Worm (Caenorhabditis elegans) whole organism, late embryonic: ENCODE results near the gene Y48D7A.1.

Source experiments
- C38D4.7 ChIP-seq: fragments of 200-800 bp; sonication (Bioruptor generic); optimal IDR thresholded peaks from 2 replicates; lab custom pipeline; 2018; ENCODE audit warnings: mild to moderate bottlenecking, missing genetic modification characterization, moderate library complexity, missing compliant biosample characterization
- ama-1 ChIP-seq: fragments of 150-350 bp; optimal IDR thresholded peaks from 2 replicates; lab custom pipeline; 2014
- ceh-18 ChIP-seq: sonication (generic microtip); optimal IDR thresholded peaks from 2 replicates; lab custom pipeline; 2016; ENCODE audit warnings: missing genetic modification characterization, missing compliant biosample characterization
- ceh-2 ChIP-seq: sonication (generic microtip); optimal IDR thresholded peaks from 2 replicates; lab custom pipeline; 2016; ENCODE audit warnings: missing genotype, missing genetic modification characterization, missing compliant biosample characterization
- ceh-22 ChIP-seq: sonication (generic microtip); optimal IDR thresholded peaks from 2 replicates; lab custom pipeline; 2017; ENCODE audit warnings: missing biosample characterization, missing genetic modification characterization
- ceh-31 ChIP-seq: sonication (generic microtip); optimal IDR thresholded peaks from 2 replicates; lab custom pipeline; 2016; ENCODE audit warnings: missing genetic modification characterization, missing compliant biosample characterization
- ceh-6 ChIP-seq: fragments of 200-800 bp; sonication (Bioruptor generic); optimal IDR thresholded peaks from 2 replicates; lab custom pipeline; 2018; ENCODE audit warnings: mild to moderate bottlenecking, missing genetic modification characterization, missing compliant biosample characterization
- ceh-9 ChIP-seq: sonication (generic microtip); optimal IDR thresholded peaks from 2 replicates; lab custom pipeline; 2016; ENCODE audit warnings: mild to moderate bottlenecking, missing genetic modification characterization, inconsistent platforms, missing compliant biosample characterization
- che-1 ChIP-seq: sonication (generic microtip); optimal IDR thresholded peaks from 2 replicates; lab custom pipeline; 2016; ENCODE audit warnings: mild to moderate bottlenecking, missing genetic modification characterization, missing compliant biosample characterization
- elt-4 ChIP-seq: sonication (generic microtip); optimal IDR thresholded peaks from 2 replicates; lab custom pipeline; 2016; ENCODE audit warnings: missing genetic modification characterization, missing compliant biosample characterization
- fax-1 ChIP-seq: sonication (generic microtip); optimal IDR thresholded peaks from 2 replicates; lab custom pipeline; 2016; ENCODE audit warnings: missing genotype, missing genetic modification characterization, missing compliant biosample characterization
- fkh-6 ChIP-seq: sonication (generic microtip); optimal IDR thresholded peaks from 2 replicates; lab custom pipeline; 2016; ENCODE audit warnings: missing genetic modification characterization, missing compliant biosample characterization
- gmeb-2 ChIP-seq: sonication (generic microtip); optimal IDR thresholded peaks from 2 replicates; lab custom pipeline; 2016; ENCODE audit warnings: missing genetic modification characterization, inconsistent platforms, missing compliant biosample characterization
- hlh-13 ChIP-seq: fragments of 200-800 bp; sonication (Bioruptor generic); optimal IDR thresholded peaks from 2 replicates; lab custom pipeline; 2018; ENCODE audit warnings: mild to moderate bottlenecking, missing genetic modification characterization, missing compliant biosample characterization
- hlh-15 ChIP-seq: sonication (generic microtip); optimal IDR thresholded peaks from 2 replicates; lab custom pipeline; 2016; ENCODE audit warnings: missing genetic modification characterization, missing compliant biosample characterization
- hlh-30 ChIP-seq: sonication (generic microtip); optimal IDR thresholded peaks from 2 replicates; lab custom pipeline; 2017; ENCODE audit warnings: antibody characterized with exemption, missing genetic modification characterization, missing compliant biosample characterization; ENCODE audit not compliant: insufficient read depth
- lin-11 ChIP-seq: fragments of 200-800 bp; sonication (Bioruptor generic); optimal IDR thresholded peaks from 2 replicates; lab custom pipeline; 2018; ENCODE audit warnings: mild to moderate bottlenecking, missing genetic modification characterization, missing compliant biosample characterization
- nhr-232 ChIP-seq: sonication (generic microtip); optimal IDR thresholded peaks from 2 replicates; lab custom pipeline; 2016; ENCODE audit warnings: missing genetic modification characterization, missing compliant biosample characterization
- npax-4 ChIP-seq: sonication (generic microtip); optimal IDR thresholded peaks from 2 replicates; lab custom pipeline; 2016; ENCODE audit warnings: missing genetic modification characterization, missing compliant biosample characterization
- odd-2 ChIP-seq: sonication (generic microtip); optimal IDR thresholded peaks from 2 replicates; lab custom pipeline; 2017; ENCODE audit warnings: antibody characterized with exemption, mild to moderate bottlenecking, missing genetic modification characterization, missing compliant biosample characterization
- pat-9 ChIP-seq: fragments of 200-800 bp; sonication (Bioruptor generic); optimal IDR thresholded peaks from 2 replicates; lab custom pipeline; 2018; ENCODE audit warnings: mild to moderate bottlenecking, missing genetic modification characterization, moderate library complexity, missing compliant biosample characterization
- pax-1 ChIP-seq: fragments of 150-350 bp; optimal IDR thresholded peaks from 2 replicates; lab custom pipeline; 2014; ENCODE audit warnings: missing biosample characterization, missing genetic modification characterization
- pha-2 ChIP-seq: sonication (generic microtip); optimal IDR thresholded peaks from 2 replicates; lab custom pipeline; 2017; ENCODE audit warnings: mild to moderate bottlenecking, missing genetic modification characterization, missing compliant biosample characterization
- pha-4 ChIP-seq: fragments of 150-350 bp; optimal IDR thresholded peaks from 2 replicates; lab custom pipeline; 2018; ENCODE audit warnings: missing biosample characterization, missing genetic modification reagents, missing genetic modification characterization
- pqm-1 ChIP-seq: sonication (generic microtip); optimal IDR thresholded peaks from 2 replicates; lab custom pipeline; 2016; ENCODE audit warnings: missing genetic modification characterization, missing compliant biosample characterization
- rnt-1 ChIP-seq: sonication (generic microtip); optimal IDR thresholded peaks from 2 replicates; lab custom pipeline; 2016; ENCODE audit warnings: missing genetic modification characterization, missing compliant biosample characterization
- sox-4 ChIP-seq: sonication (generic microtip); optimal IDR thresholded peaks from 2 replicates; lab custom pipeline; 2017; ENCODE audit warnings: mild to moderate bottlenecking, missing genetic modification characterization, inconsistent platforms, missing compliant biosample characterization
- syd-9 ChIP-seq: sonication (generic microtip); optimal IDR thresholded peaks from 2 replicates; lab custom pipeline; 2016; ENCODE audit warnings: mild to moderate bottlenecking, missing genetic modification characterization, moderate library complexity, missing compliant biosample characterization
- tbx-7 ChIP-seq: sonication (generic microtip); optimal IDR thresholded peaks from 2 replicates; lab custom pipeline; 2016; ENCODE audit warnings: missing genotype, missing genetic modification characterization, missing compliant biosample characterization
- unc-3 ChIP-seq, 2 experiments: fragments of 200-800 bp in 1 of 2; sonication (Bioruptor generic) in 1 of 2; sonication (generic microtip) in 1 of 2; conservative IDR thresholded peaks in 1 of 2; optimal IDR thresholded peaks in 1 of 2; 2 replicates each; pipeline versions ENCODE4 v1.3.6 to Lab custom; 2016 to 2022; ENCODE audit warnings: missing compliant biosample characterization in 2 of 2, missing genetic modification characterization in 2 of 2, missing genetic modification reagents in 1 of 2
- unc-55 ChIP-seq: sonication (generic microtip); optimal IDR thresholded peaks from 2 replicates; lab custom pipeline; 2017; ENCODE audit warnings: missing biosample characterization, missing genetic modification reagents, missing genetic modification characterization
- unc-86 ChIP-seq: sonication (generic microtip); optimal IDR thresholded peaks from 2 replicates; lab custom pipeline; 2016; ENCODE audit warnings: missing genetic modification characterization, missing compliant biosample characterization
- ztf-16 ChIP-seq: sonication (generic microtip); optimal IDR thresholded peaks from 2 replicates; lab custom pipeline; 2017; ENCODE audit warnings: missing genetic modification characterization, missing compliant biosample characterization

The Y48D7A.1 gene

DNA sequence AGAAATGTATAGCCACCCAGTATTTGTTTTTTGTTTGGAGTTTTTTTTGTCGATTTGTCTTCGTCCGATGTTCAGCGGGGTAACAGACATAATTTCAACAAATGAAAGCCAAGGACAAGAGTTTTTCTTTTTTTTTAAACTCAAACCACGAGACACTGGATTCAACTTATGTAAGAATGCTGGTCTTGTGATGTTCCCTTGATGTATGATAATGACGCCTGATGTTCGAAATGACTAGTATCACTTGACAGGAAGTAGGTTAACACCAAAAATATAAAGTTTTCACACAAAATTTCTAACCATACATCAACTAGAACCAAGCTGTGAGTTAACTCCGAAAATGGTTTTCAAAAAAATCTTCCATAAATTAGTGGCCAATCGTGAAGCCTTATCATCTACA, 39.1 kb upstream of the Y48D7A.1 start:
- TF ChIP-seq npax-4 (tag; lab: Kevin White, UChicago) (no peak), pha-2 (tag; lab: Kevin White, UChicago) (no peak), rnt-1 (tag; lab: Kevin White, UChicago) (no peak), unc-86 (tag; lab: Kevin White, UChicago) (no peak), ztf-16 (tag; lab: Kevin White, UChicago) (no peak), syd-9 (tag; lab: Kevin White, UChicago) (no peak), ceh-9 (tag; lab: Kevin White, UChicago) (no peak), lin-11 (tag; lab: Kevin White, UChicago) (no peak), che-1 (tag; lab: Kevin White, UChicago) (no peak), nhr-232 (tag; lab: Kevin White, UChicago) (no peak), ceh-6 (no peak), ama-1 (lab: Kevin White, UChicago) (no peak)
- TF ChIP-seq, all 69 proteins: peak for 0

DNA sequence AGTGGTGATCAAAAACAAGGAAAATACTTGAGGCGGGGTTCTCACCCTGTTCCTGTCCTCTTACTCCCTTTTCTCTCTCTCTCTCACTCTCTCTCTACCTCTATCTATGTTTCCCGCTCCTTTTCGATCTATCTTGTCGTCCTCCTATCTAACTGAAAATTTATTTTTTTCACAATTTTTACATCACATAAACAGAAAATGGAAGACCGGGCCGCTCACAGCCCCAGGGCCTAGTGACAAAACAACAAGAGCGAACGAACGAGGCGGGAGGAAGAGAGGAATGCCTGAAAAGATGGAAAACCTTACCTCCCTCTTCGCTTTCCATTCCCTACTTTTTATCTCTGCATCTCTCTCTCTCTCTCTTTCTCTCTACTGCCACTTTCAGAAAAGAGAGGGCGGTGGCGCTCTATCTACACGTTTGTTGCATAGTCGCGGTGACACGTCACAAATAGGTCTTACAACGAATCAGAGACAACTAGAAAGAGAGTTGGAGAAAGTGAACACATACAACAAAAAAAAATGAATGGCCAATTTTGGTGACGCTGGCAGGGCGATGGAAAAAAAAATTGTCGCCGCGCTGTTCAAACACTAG, 38.4 kb upstream of the Y48D7A.1 start:
- no peak for TF ChIP-seq unc-3 (GFP tag; conservative IDR thresholded peaks at IDR 0.05; lab: Robert Waterston, UW)
- no peak for TF ChIP-seq unc-3 (tag; optimal IDR thresholded peaks at IDR 0.05; lab: Kevin White, UChicago)
- no peak for TF ChIP-seq ceh-2 (tag; lab: Kevin White, UChicago)
- no peak for TF ChIP-seq pha-4 (tag; lab: Kevin White, UChicago)
- TF ChIP-seq tbx-7 (tag; lab: Kevin White, UChicago), result no peak
- no peak for TF ChIP-seq hlh-15
- TF ChIP-seq lin-11 (tag; lab: Kevin White, UChicago), result no peak
- TF ChIP-seq hlh-13, result no peak
- TF ChIP-seq pax-1 (tag; lab: Kevin White, UChicago), result no peak
- no peak for TF ChIP-seq gmeb-2 (tag; lab: Kevin White, UChicago)
- no peak for TF ChIP-seq unc-86 (tag; lab: Kevin White, UChicago)
- no peak for TF ChIP-seq rnt-1 (tag; lab: Kevin White, UChicago)
- TF ChIP-seq ceh-22 (tag; lab: Kevin White, UChicago), result no peak
- TF ChIP-seq elt-4 (tag; lab: Kevin White, UChicago), result no peak
- TF ChIP-seq pqm-1 (tag; lab: Kevin White, UChicago), result no peak
- TF ChIP-seq pat-9 (tag; lab: Kevin White, UChicago), result no peak
- no peak for TF ChIP-seq ceh-31 (tag; lab: Kevin White, UChicago)
- no peak for TF ChIP-seq C38D4.7 (GFP tag; lab: Kevin White, UChicago)
- no peak for TF ChIP-seq unc-55
- no peak for TF ChIP-seq odd-2 (tag; lab: Kevin White, UChicago)
- TF ChIP-seq, all 69 proteins: peak for 0

DNA sequence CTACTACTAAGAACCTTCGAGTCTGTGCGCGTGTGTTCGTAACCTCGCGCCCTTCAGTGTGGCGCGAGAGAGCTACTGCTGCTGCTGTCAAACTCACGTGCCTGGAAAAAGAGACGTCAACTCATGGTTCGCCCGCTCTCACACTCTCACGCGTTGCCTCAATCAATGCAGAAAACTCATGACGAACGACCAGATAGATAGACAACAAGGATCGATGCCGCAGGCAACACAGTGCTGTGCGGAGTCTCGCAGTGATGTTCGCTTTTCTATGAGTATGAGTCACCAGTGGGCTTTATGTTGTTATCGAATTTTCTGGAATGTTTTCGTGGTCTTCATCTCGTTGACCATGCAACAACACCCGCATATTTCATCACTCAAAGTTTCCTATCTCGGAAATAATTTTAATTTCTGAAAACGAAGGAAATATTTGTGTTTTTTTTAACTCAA, 37.7 kb upstream of the Y48D7A.1 start:
- TF ChIP-seq ceh-18 (tag; lab: Kevin White, UChicago) (peak; percentile 21), fkh-6 (no peak), fax-1 (no peak), hlh-30 (tag; lab: Kevin White, UChicago) (peak; percentile 71), unc-55 (peak; percentile 79)

DNA sequence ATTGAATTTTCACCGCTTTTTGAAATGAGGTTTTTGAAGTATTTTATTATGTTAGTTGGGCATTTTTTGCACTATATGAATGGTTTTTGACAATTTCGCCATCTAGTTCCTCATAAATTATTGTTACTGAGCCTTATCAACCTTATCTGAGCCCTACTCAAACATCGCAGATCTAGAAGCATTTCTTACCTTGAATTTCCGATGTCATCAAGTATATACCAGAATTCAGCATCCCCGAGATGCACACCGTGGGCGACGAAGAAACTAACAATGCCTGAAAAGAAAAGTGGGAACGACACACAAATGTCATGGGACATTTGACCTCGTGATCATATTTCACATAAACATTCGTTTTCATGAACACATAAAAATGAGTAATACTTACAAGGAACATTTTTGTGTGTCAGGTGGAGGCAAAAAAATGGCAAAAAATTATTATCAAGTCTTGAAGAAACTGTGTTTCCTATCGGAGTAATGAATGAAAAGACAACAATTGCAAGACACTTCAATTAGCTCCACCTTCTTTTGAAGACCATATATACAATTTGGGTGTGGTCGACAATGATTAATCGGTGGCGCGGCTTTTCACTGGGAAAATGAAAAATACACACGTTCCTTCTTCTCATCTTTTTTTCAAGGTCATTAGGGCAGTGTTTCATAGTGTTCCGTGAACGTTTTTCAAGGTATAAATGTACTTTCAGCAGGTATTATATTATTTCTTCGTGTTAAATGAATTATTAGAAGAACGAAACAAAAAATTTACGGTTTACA, 36.8 kb upstream of the Y48D7A.1 start:
- TF ChIP-seq sox-4 (tag; lab: Kevin White, UChicago) (no peak), unc-86 (tag; lab: Kevin White, UChicago) (no peak), hlh-30 (tag; lab: Kevin White, UChicago) (peak; percentile 32)
